Worm (Caenorhabditis elegans): ENCODE results near the gene ric-3.

The ric-3 gene

DNA sequence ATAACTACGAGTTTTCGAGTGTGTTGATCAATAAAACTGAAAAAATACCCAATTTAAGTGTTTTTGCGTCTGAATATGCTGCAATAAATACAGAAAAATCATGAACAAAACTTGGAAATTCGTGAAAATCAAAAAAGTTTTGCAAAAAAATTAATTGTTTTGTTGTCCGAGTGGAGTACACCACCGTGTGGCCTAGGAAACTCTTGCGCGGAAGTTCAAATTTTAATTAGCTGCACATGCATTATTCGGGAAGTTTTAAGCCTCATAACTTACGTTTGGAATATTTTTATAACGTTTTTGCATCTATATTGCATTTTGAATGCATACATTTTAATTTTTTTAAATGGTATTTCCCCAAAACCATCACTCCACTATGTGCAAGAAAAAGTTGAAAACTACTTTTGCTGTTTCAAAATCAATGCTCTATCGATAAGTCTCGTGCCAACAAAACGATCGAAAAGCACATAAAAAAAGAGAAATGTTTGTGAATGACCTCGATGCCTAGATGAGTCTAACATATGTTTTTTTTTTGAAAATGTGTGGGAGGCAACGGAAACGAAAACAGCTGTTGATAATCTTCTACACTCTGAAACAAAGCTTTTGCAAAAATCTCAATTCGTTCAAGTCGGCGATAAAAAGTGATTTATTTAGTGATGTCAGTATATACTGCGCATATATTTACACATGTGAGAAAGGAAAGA is 1.5 kb upstream of the ric-3 start:
- TF ChIP-seq hlh-13 (GFP tag; optimal IDR thresholded peaks at IDR 0.05) (no peak), sox-2 (GFP tag; IDR thresholded peaks at IDR 0.05) (no peak), tbx-7 (tag; optimal IDR thresholded peaks at IDR 0.05) (peak; percentile 74), ceh-14 (tag; optimal IDR thresholded peaks at IDR 0.05) (peak; percentile 6), ceh-30 (tag; optimal IDR thresholded peaks at IDR 0.05) (no peak), tbx-2 (tag; optimal IDR thresholded peaks at IDR 0.05) (peak; percentile 21), nfya-1 (tag; optimal IDR thresholded peaks at IDR 0.05) (no peak), ceh-18 (tag; optimal IDR thresholded peaks at IDR 0.05) (peak; percentile 18), ceh-45 (GFP tag; IDR thresholded peaks at IDR 0.05) (no peak), ets-4 (tag; optimal IDR thresholded peaks at IDR 0.05) (peak; percentile 58), pax-1 (tag; optimal IDR thresholded peaks at IDR 0.05) (no peak), nhr-11 (tag; optimal IDR thresholded peaks at IDR 0.05) (no peak), che-1 (tag; optimal IDR thresholded peaks at IDR 0.05) (no peak), hlh-30 (tag; optimal IDR thresholded peaks at IDR 0.05; ENCODE audit: insufficient read depth) (no peak), ceh-34 (tag; optimal IDR thresholded peaks at IDR 0.05) (no peak), hlh-6 (tag; optimal IDR thresholded peaks at IDR 0.05) (no peak), dmd-4 (tag; optimal IDR thresholded peaks at IDR 0.05; ENCODE audit: borderline replicate concordance) (no peak), hlh-15 (tag; optimal IDR thresholded peaks at IDR 0.05) (no peak), nhr-232 (tag; optimal IDR thresholded peaks at IDR 0.05) (no peak), ceh-2 (tag; optimal IDR thresholded peaks at IDR 0.05) (peak; percentile 49), hlh-8 (tag; optimal IDR thresholded peaks at IDR 0.05) (no peak), mec-3 (tag; optimal IDR thresholded peaks at IDR 0.05; ENCODE audit: borderline replicate concordance) (no peak), elt-2 (tag; optimal IDR thresholded peaks at IDR 0.05) (peak; percentile 27), unc-3 (GFP tag; conservative IDR thresholded peaks at IDR 0.05) (no peak), unc-3 (tag; optimal IDR thresholded peaks at IDR 0.05) (no peak), dve-1 (tag; optimal IDR thresholded peaks at IDR 0.05) (no peak), K02D7.2 (tag; optimal IDR thresholded peaks at IDR 0.05) (no peak), ceh-19 (GFP tag; optimal IDR thresholded peaks at IDR 0.05) (no peak), pqm-1 (tag; optimal IDR thresholded peaks at IDR 0.05) (no peak), ceh-31 (tag; optimal IDR thresholded peaks at IDR 0.05) (peak; percentile 52), fkh-10 (GFP tag; optimal IDR thresholded peaks at IDR 0.05) (no peak), zip-5 (tag; optimal IDR thresholded peaks at IDR 0.05) (peak; percentile 46), gmeb-2 (tag; optimal IDR thresholded peaks at IDR 0.05) (no peak), C08G9.2 (tag; optimal IDR thresholded peaks at IDR 0.05) (peak; percentile 81)

DNA sequence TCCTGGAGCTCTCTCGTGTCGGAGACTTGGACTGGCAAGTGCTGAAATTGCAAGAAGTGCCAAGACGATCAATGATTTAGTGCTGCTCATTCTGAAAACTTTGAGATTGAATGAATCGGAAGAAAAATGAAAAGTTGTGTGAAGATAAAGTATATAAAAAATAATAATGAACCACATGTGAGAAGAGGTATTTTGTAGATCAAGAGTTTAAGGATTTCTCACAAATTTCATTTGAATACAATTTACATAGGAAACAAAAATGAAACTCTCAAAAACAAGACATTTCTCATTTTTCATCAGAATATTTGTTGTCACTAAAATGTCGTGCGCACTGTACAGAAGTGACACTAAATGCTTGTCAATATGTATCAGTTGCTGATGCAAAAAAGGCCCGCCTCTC is 4.5 kb downstream of the ric-3 start, which contains the start of gene T14A8.2:
Gene T14A8.2 (minus strand): TSS at position 101 of the 400 bp plus-strand sequence.
- no peak for TF ChIP-seq ceh-19 (GFP tag; optimal IDR thresholded peaks at IDR 0.05)
- no peak for TF ChIP-seq ceh-2 (tag; optimal IDR thresholded peaks at IDR 0.05)
- no peak for TF ChIP-seq rnt-1 (tag; optimal IDR thresholded peaks at IDR 0.05)
- TF ChIP-seq odd-2 (tag; optimal IDR thresholded peaks at IDR 0.05): no peak
- no peak for TF ChIP-seq fkh-6 (tag; optimal IDR thresholded peaks at IDR 0.05)
- TF ChIP-seq ets-4 (tag; optimal IDR thresholded peaks at IDR 0.05): no peak
- no peak for TF ChIP-seq pha-2 (tag; optimal IDR thresholded peaks at IDR 0.05)

DNA sequence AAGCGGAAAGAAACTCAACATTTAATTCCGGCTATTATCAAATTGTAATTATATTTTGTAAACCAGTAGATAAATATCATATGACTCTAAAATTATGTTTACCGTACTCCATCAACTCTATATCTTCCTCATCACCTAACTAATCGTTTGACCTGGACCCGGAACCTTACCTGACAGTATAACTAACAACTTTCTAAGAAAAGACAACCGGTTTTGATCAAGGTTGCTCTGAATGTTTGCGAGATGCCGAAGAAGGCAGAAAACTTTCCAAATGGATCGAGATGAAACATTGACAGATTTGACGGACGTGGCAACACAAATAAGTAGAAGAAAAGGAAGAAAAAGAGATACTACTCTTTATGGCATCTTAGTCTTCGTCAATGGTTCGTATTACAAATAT is 6.6 kb downstream of the ric-3 start:
- TF ChIP-seq unc-55 (GFP tag; optimal IDR thresholded peaks at IDR 0.05): no peak
- TF ChIP-seq ahr-1 (tag; optimal IDR thresholded peaks at IDR 0.05): no peak
- TF ChIP-seq ceh-19 (GFP tag; optimal IDR thresholded peaks at IDR 0.05): no peak
- no peak for TF ChIP-seq ama-1 (optimal IDR thresholded peaks at IDR 0.05)
- no peak for TF ChIP-seq pros-1 (tag; optimal IDR thresholded peaks at IDR 0.05)
- no peak for TF ChIP-seq ets-4 (tag; optimal IDR thresholded peaks at IDR 0.05)
- TF ChIP-seq odd-2 (tag; optimal IDR thresholded peaks at IDR 0.05): no peak
- no peak for TF ChIP-seq ztf-16 (tag; optimal IDR thresholded peaks at IDR 0.05)
- TF ChIP-seq elt-4 (tag; optimal IDR thresholded peaks at IDR 0.05): no peak
- no peak for TF ChIP-seq sdc-2 (tag; optimal IDR thresholded peaks at IDR 0.05)
- TF ChIP-seq nfya-1 (tag; optimal IDR thresholded peaks at IDR 0.05): no peak
- TF ChIP-seq rnt-1 (tag; optimal IDR thresholded peaks at IDR 0.05): no peak
- TF ChIP-seq Y22D7AL.16 (tag; optimal IDR thresholded peaks at IDR 0.05): no peak
- no peak for TF ChIP-seq unc-86 (tag; optimal IDR thresholded peaks at IDR 0.05)
- TF ChIP-seq tbx-7 (tag; optimal IDR thresholded peaks at IDR 0.05): no peak
- TF ChIP-seq ceh-9 (tag; optimal IDR thresholded peaks at IDR 0.05): no peak
- TF ChIP-seq fkh-6 (tag; optimal IDR thresholded peaks at IDR 0.05): no peak
- TF ChIP-seq ceh-18 (tag; optimal IDR thresholded peaks at IDR 0.05): no peak
